Fruit fly (Drosophila melanogaster) whole organism, embryonic: ENCODE measurements around the gene Trxr1.

Experiments used
- Adf1 ChIP-seq: fragments of 200-800 bp; sonication (Bioruptor generic); IDR thresholded peaks from 2 replicates; pipeline ENCODE4 v1.3.6; 2022; ENCODE audit warnings: missing biosample characterization, missing genetic modification characterization
- Blimp-1 ChIP-seq: fragments of 200-800 bp; sonication (Bioruptor generic); optimal IDR thresholded peaks from 3 replicates; lab custom pipeline; 2018; ENCODE audit warnings: missing biosample characterization, missing genetic modification characterization, mild to moderate bottlenecking, moderate library complexity, missing genetic modification reagents
- CG10979 ChIP-seq: fragments of 200-800 bp; sonication (Bioruptor generic); optimal IDR thresholded peaks from 2 replicates; lab custom pipeline; 2018; ENCODE audit warnings: missing biosample characterization, mild to moderate bottlenecking, missing genetic modification characterization, moderate library complexity
- CG12104 ChIP-seq: fragments of 200-800 bp; sonication (Bioruptor generic); optimal IDR thresholded peaks from 3 replicates; lab custom pipeline; 2016; ENCODE audit warnings: missing biosample characterization, missing genetic modification characterization
- CG13123 ChIP-seq: fragments of 200-800 bp; sonication (Bioruptor generic); optimal IDR thresholded peaks from 2 replicates; lab custom pipeline; 2016; ENCODE audit warnings: missing biosample characterization, missing genetic modification characterization
- CG15601 ChIP-seq: fragments of 200-800 bp; sonication (Bioruptor generic); optimal IDR thresholded peaks from 3 replicates; lab custom pipeline; 2019; ENCODE audit warnings: missing biosample characterization, mild to moderate bottlenecking, missing genetic modification characterization, moderate library complexity
- CG1603 ChIP-seq: fragments of 200-800 bp; sonication (Bioruptor generic); optimal IDR thresholded peaks from 2 replicates; lab custom pipeline; 2019; ENCODE audit warnings: missing biosample characterization, mild to moderate bottlenecking, missing genetic modification characterization, moderate library complexity
- CG17612 ChIP-seq: fragments of 200-800 bp; sonication (Bioruptor generic); IDR thresholded peaks from 2 replicates; pipeline ENCODE4 v1.3.6; 2022; ENCODE audit warnings: missing biosample characterization, missing genetic modification characterization
- CG17802 ChIP-seq: fragments of 200-800 bp; sonication (Bioruptor generic); optimal IDR thresholded peaks from 2 replicates; lab custom pipeline; 2018; ENCODE audit warnings: missing biosample characterization, mild to moderate bottlenecking, missing genetic modification characterization, moderate library complexity
- CG17829 ChIP-seq: fragments of 200-800 bp; optimal IDR thresholded peaks from 2 replicates; lab custom pipeline; 2019; ENCODE audit warnings: missing biosample characterization, mild to moderate bottlenecking, missing genetic modification characterization, moderate library complexity
- CG2712 ChIP-seq: fragments of 200-800 bp; optimal IDR thresholded peaks from 3 replicates; lab custom pipeline; 2019; ENCODE audit warnings: missing biosample characterization, mild to moderate bottlenecking, missing genetic modification characterization, moderate library complexity
- CG3065 ChIP-seq: fragments of 200-800 bp; sonication (Bioruptor generic); optimal IDR thresholded peaks from 2 replicates; lab custom pipeline; 2016; ENCODE audit warnings: missing biosample characterization, missing genetic modification characterization
- CG31441 ChIP-seq: fragments of 200-800 bp; sonication (Bioruptor generic); IDR thresholded peaks from 2 replicates; pipeline ENCODE4 v1.3.6; 2022; ENCODE audit warnings: missing biosample characterization, missing genetic modification characterization
- CG4404 ChIP-seq: fragments of 200-800 bp; sonication (Bioruptor generic); IDR thresholded peaks from 2 replicates; pipeline ENCODE4 v1.3.6; 2022; ENCODE audit warnings: missing biosample characterization, missing genetic modification characterization
- CG4424 ChIP-seq: fragments of 200-800 bp; sonication (Bioruptor generic); optimal IDR thresholded peaks from 3 replicates; lab custom pipeline; 2016; ENCODE audit warnings: missing biosample characterization, missing genetic modification characterization
- CG7745 ChIP-seq: fragments of 200-800 bp; sonication (Bioruptor generic); optimal IDR thresholded peaks from 2 replicates; lab custom pipeline; 2018; ENCODE audit warnings: missing biosample characterization, mild to moderate bottlenecking, missing genetic modification characterization, moderate library complexity
- CG8388 ChIP-seq: fragments of 200-800 bp; sonication (Bioruptor generic); optimal IDR thresholded peaks from 2 replicates; lab custom pipeline; 2019; ENCODE audit warnings: missing biosample characterization, mild to moderate bottlenecking, missing genetic modification characterization, moderate library complexity
- CG8924 ChIP-seq: fragments of 200-800 bp; optimal IDR thresholded peaks from 3 replicates; lab custom pipeline; 2019; ENCODE audit warnings: missing biosample characterization, mild to moderate bottlenecking, missing genetic modification characterization, moderate library complexity
- CG9932 ChIP-seq: fragments of 200-800 bp; sonication (Bioruptor generic); IDR thresholded peaks from 2 replicates; pipeline ENCODE4 v1.3.6; 2022; ENCODE audit warnings: missing biosample characterization, missing genetic modification characterization
- Drgx ChIP-seq: fragments of 200-800 bp; sonication (Bioruptor generic); IDR thresholded peaks from 2 replicates; pipeline ENCODE4 v1.3.6; 2022; ENCODE audit warnings: missing biosample characterization, missing genetic modification characterization
- GATAe ChIP-seq: fragments of 200-800 bp; sonication (Bioruptor generic); conservative IDR thresholded peaks from 2 replicates; pipeline ENCODE4 v1.3.6; 2022; ENCODE audit warnings: missing biosample characterization, missing genetic modification characterization
- HLH54F ChIP-seq: fragments of 200-800 bp; sonication (Bioruptor generic); optimal IDR thresholded peaks from 3 replicates; lab custom pipeline; 2016; ENCODE audit warnings: missing biosample characterization, missing genetic modification characterization
- Hr3 ChIP-seq: fragments of 200-800 bp; sonication (Bioruptor generic); optimal IDR thresholded peaks from 3 replicates; lab custom pipeline; 2016; ENCODE audit warnings: missing biosample characterization, missing genetic modification characterization
- Mad ChIP-seq: fragments of 200-800 bp; sonication (Bioruptor generic); optimal IDR thresholded peaks from 2 replicates; lab custom pipeline; 2016; ENCODE audit warnings: missing biosample characterization, missing genetic modification characterization
- Myb ChIP-seq: fragments of 200-800 bp; sonication (Bioruptor generic); optimal IDR thresholded peaks from 2 replicates; lab custom pipeline; 2016; ENCODE audit warnings: missing biosample characterization, missing genetic modification characterization
- Oli ChIP-seq: fragments of 200-800 bp; sonication (Bioruptor generic); optimal IDR thresholded peaks from 2 replicates; lab custom pipeline; 2018; ENCODE audit warnings: missing biosample characterization, mild to moderate bottlenecking, missing genetic modification characterization, moderate library complexity
- Sox102F ChIP-seq: fragments of 200-800 bp; sonication (Bioruptor generic); optimal IDR thresholded peaks from 2 replicates; lab custom pipeline; 2018; ENCODE audit warnings: missing biosample characterization, mild to moderate bottlenecking, missing genetic modification characterization, moderate library complexity
- Ssrp ChIP-seq: fragments of 200-800 bp; sonication (Bioruptor generic); optimal IDR thresholded peaks from 2 replicates; lab custom pipeline; 2018; ENCODE audit warnings: missing biosample characterization, mild to moderate bottlenecking, missing genetic modification characterization, moderate library complexity
- Xbp1 ChIP-seq: fragments of 200-800 bp; sonication (Bioruptor generic); optimal IDR thresholded peaks from 3 replicates; lab custom pipeline; 2016; ENCODE audit warnings: missing biosample characterization, mild to moderate bottlenecking, missing genetic modification characterization
- ara ChIP-seq: fragments of 200-800 bp; sonication (Bioruptor generic); IDR thresholded peaks from 2 replicates; pipeline ENCODE4 v1.3.6; 2022; ENCODE audit warnings: missing biosample characterization, missing genetic modification characterization
- ato ChIP-seq: fragments of 200-800 bp; sonication (Bioruptor generic); IDR thresholded peaks from 2 replicates; pipeline ENCODE4 v1.3.6; 2022; ENCODE audit warnings: missing biosample characterization, missing genetic modification characterization; ENCODE audit not compliant: partially characterized antibody
- bsh ChIP-seq, 2 experiments: fragments of 200-800 bp; sonication (Bioruptor generic); optimal IDR thresholded peaks; 2 replicates each; lab custom pipeline; 2017 to 2018; ENCODE audit warnings: mild to moderate bottlenecking in 2 of 2, missing biosample characterization in 2 of 2, missing genetic modification characterization in 2 of 2, moderate library complexity in 1 of 2
- ci ChIP-seq: fragments of 200-800 bp; sonication (Bioruptor generic); IDR thresholded peaks from 3 replicates; pipeline ENCODE4 v1.3.6; 2022; ENCODE audit warnings: missing biosample characterization, missing genetic modification characterization
- croc ChIP-seq: fragments of 200-800 bp; sonication (Bioruptor generic); conservative IDR thresholded peaks from 3 replicates; pipeline ENCODE4 v1.3.6; 2022; ENCODE audit warnings: missing biosample characterization, missing genetic modification characterization
- danr ChIP-seq: fragments of 200-800 bp; sonication (Bioruptor generic); IDR thresholded peaks from 2 replicates; pipeline ENCODE4 v1.3.6; 2022; ENCODE audit warnings: missing biosample characterization, missing genetic modification characterization
- fd3F ChIP-seq: fragments of 200-800 bp; sonication (Bioruptor generic); optimal IDR thresholded peaks from 2 replicates; lab custom pipeline; 2018; ENCODE audit warnings: missing biosample characterization, mild to moderate bottlenecking, missing genetic modification characterization, moderate library complexity
- fu2 ChIP-seq: fragments of 200-800 bp; sonication (Bioruptor generic); optimal IDR thresholded peaks from 2 replicates; lab custom pipeline; 2016; ENCODE audit warnings: missing biosample characterization, missing genetic modification characterization
- jigr1 ChIP-seq: fragments of 200-800 bp; sonication (Bioruptor generic); IDR thresholded peaks from 3 replicates; pipeline ENCODE4 v1.3.6; 2022; ENCODE audit warnings: missing biosample characterization, missing genetic modification characterization
- kni ChIP-seq: fragments of 200-800 bp; sonication (Bioruptor generic); optimal IDR thresholded peaks from 3 replicates; lab custom pipeline; 2017; ENCODE audit warnings: mild to moderate bottlenecking, missing biosample characterization, missing genetic modification reagents, missing genetic modification characterization
- lola ChIP-seq, 3 experiments: fragments of >200 bp in 2 of 3; fragments of 200-800 bp in 1 of 3; sonication (Bioruptor generic) in 1 of 3; optimal IDR thresholded peaks; 2 replicates each; lab custom pipeline; 2017 to 2019; ENCODE audit warnings: missing biosample characterization in 3 of 3, missing genetic modification characterization in 3 of 3, mild to moderate bottlenecking in 1 of 3, moderate library complexity in 1 of 3
- luna ChIP-seq: fragments of 200-800 bp; sonication (Bioruptor generic); optimal IDR thresholded peaks from 2 replicates; lab custom pipeline; 2016; ENCODE audit warnings: missing biosample characterization, missing genetic modification characterization
- oc ChIP-seq: fragments of 200-800 bp; sonication (Bioruptor generic); optimal IDR thresholded peaks from 2 replicates; lab custom pipeline; 2018; ENCODE audit warnings: missing biosample characterization, mild to moderate bottlenecking, missing genetic modification characterization, moderate library complexity
- otp ChIP-seq: fragments of 200-800 bp; sonication (Bioruptor generic); IDR thresholded peaks from 3 replicates; pipeline ENCODE4, ENCODE4 v1.3.6; 2022; ENCODE audit warnings: missing biosample characterization, missing genetic modification characterization
- phol ChIP-seq: fragments of 200-800 bp; sonication (Bioruptor generic); optimal IDR thresholded peaks from 3 replicates; lab custom pipeline; 2018; ENCODE audit warnings: missing biosample characterization, mild to moderate bottlenecking, missing genetic modification characterization, moderate library complexity
- row ChIP-seq: fragments of 200-800 bp; sonication (Bioruptor generic); IDR thresholded peaks from 3 replicates; pipeline ENCODE4 v1.3.6; 2022; ENCODE audit warnings: missing biosample characterization, missing genetic modification characterization
- sisA ChIP-seq: fragments of 200-800 bp; sonication (Bioruptor generic); IDR thresholded peaks from 2 replicates; pipeline ENCODE4 v1.3.6; 2022; ENCODE audit warnings: missing biosample characterization, missing genetic modification characterization
- slbo ChIP-seq: fragments of 200-800 bp; sonication (Bioruptor generic); IDR thresholded peaks from 2 replicates; pipeline ENCODE4 v1.3.6; 2022; ENCODE audit warnings: missing biosample characterization, missing genetic modification characterization
- sqz ChIP-seq: fragments of 200-800 bp; sonication (Bioruptor generic); optimal IDR thresholded peaks from 3 replicates; lab custom pipeline; 2018; ENCODE audit warnings: missing biosample characterization, mild to moderate bottlenecking, missing genetic modification characterization

The Trxr1 gene

dm6 chrX:8258281-8258802, 16.0 kb downstream of the Trxr1 start:
- no peak for TF ChIP-seq CG17802 (tag; lab: Kevin White, UChicago)
- peak; percentile 46; the same call in 1 of the 2 replicates for TF ChIP-seq Drgx (GFP tag; lab: Robert Waterston, UW)
- peak; percentile 24 for TF ChIP-seq oc
- no peak for TF ChIP-seq croc (GFP tag; lab: Robert Waterston, UW)
- peak; percentile 79 for TF ChIP-seq Blimp-1 (GFP tag; lab: Kevin White, UChicago)
- TF ChIP-seq row (GFP tag; lab: Robert Waterston, UW): 0 out of 3 replicates have a peak, but pooled peaks have one; percentile 6

- TF ChIP-seq fu2 (GFP tag; lab: Kevin White, UChicago) (no peak), CG17829 (tag; lab: Kevin White, UChicago) (peak; percentile 12), fd3F (GFP tag; lab: Kevin White, UChicago) (no peak), row (GFP tag; lab: Robert Waterston, UW) (0 out of 3 replicates have a peak, but pooled peaks have one; percentile 18), Oli (peak; percentile 24), sisA (GFP tag; lab: Robert Waterston, UW) (peak; percentile 49), Xbp1 (GFP tag; lab: Kevin White, UChicago) (peak; percentile 36), CG7745 (tag; lab: Kevin White, UChicago) (no peak), Mad (GFP tag; lab: Kevin White, UChicago) (no peak), kni (GFP tag; lab: Kevin White, UChicago) (peak; percentile 42), lola (GFP tag; optimal IDR thresholded peaks at IDR 0.05; lab: Kevin White, UChicago) (peak in 1 of 3 experiments; percentile 14), CG4424 (GFP tag; lab: Kevin White, UChicago) (peak; percentile 39), phol (tag; lab: Kevin White, UChicago) (peak; percentile 48), Ssrp (peak; percentile 41), CG12104 (no peak), otp (GFP tag; lab: Robert Waterston, UW) (0 out of 3 replicates have a peak, but pooled peaks have one; percentile 17), sqz (GFP tag; lab: Kevin White, UChicago) (peak; percentile 7), CG8388 (peak; percentile 18), slbo (GFP tag; lab: Robert Waterston, UW) (no peak), CG4404 (GFP tag; lab: Robert Waterston, UW) (no peak), CG31441 (GFP tag; lab: Robert Waterston, UW) (peak; percentile 37; the same call in 1 of the 2 replicates), danr (no peak), CG1603 (peak; percentile 49), luna (no peak), ato (GFP tag; lab: Robert Waterston, UW) (no peak), CG13123 (GFP tag; lab: Kevin White, UChicago) (no peak), bsh (GFP tag; optimal IDR thresholded peaks at IDR 0.05; lab: Kevin White, UChicago) (peak in 1 of 2 experiments; percentile 72), Adf1 (GFP tag; lab: Robert Waterston, UW) (no peak), ci (GFP tag; lab: Robert Waterston, UW) (0 out of 3 replicates have a peak, but pooled peaks have one; percentile 48), CG10979 (peak; percentile 62), jigr1 (GFP tag; lab: Robert Waterston, UW) (no peak), CG15601 (peak; percentile 35), Myb (GFP tag; lab: Kevin White, UChicago) (no peak), CG9932 (no peak), CG17612 (GFP tag; lab: Robert Waterston, UW) (no peak), GATAe (GFP tag; lab: Robert Waterston, UW) (no peak), oc (peak; percentile 19), CG2712 (tag; lab: Kevin White, UChicago) (peak; percentile 59), CG3065 (no peak), HLH54F (GFP tag; lab: Kevin White, UChicago) (no peak), Hr3 (GFP tag; lab: Kevin White, UChicago) (peak; percentile 7), Sox102F (peak; percentile 31), CG8924 (tag; lab: Kevin White, UChicago) (no peak), ara (GFP tag; lab: Robert Waterston, UW) (peak; percentile 53; the same call in 1 of the 2 replicates)
These were observed 17.6 kb downstream of the Trxr1 start for dm6 chrX:8259881-8260280.
